Fruit fly (Drosophila melanogaster) whole organism, embryonic: ENCODE data around the gene Gr85a.
A peak's percentile ranks its signal among the peaks of the same experiment; 100 is the strongest.

Experiments used
- Antp ChIP-seq: fragments of 200-800 bp; sonication (Bioruptor generic); optimal IDR thresholded peaks from 3 replicates; lab custom pipeline; 2016; ENCODE audit warnings: missing biosample characterization, missing genetic modification characterization
- Bgb ChIP-seq: fragments of 200-800 bp; sonication (Bioruptor generic); IDR thresholded peaks from 2 replicates; pipeline ENCODE4 v1.3.6; 2022; ENCODE audit warnings: missing biosample characterization, missing genetic modification characterization; ENCODE audit not compliant: partially characterized antibody
- CG12236 ChIP-seq: fragments of 200-800 bp; sonication (Bioruptor generic); optimal IDR thresholded peaks from 2 replicates; lab custom pipeline; 2016; ENCODE audit warnings: missing biosample characterization, missing genetic modification characterization
- CG12299 ChIP-seq: fragments of 200-800 bp; sonication (Bioruptor generic); optimal IDR thresholded peaks from 2 replicates; lab custom pipeline; 2018; ENCODE audit warnings: missing biosample characterization, mild to moderate bottlenecking, missing genetic modification characterization
- CG12769 ChIP-seq: fragments of 200-800 bp; sonication (Bioruptor generic); optimal IDR thresholded peaks from 2 replicates; lab custom pipeline; 2019; ENCODE audit warnings: missing biosample characterization, mild to moderate bottlenecking, missing genetic modification characterization, moderate library complexity
- CG12942 ChIP-seq: fragments of 200-800 bp; sonication (Bioruptor generic); optimal IDR thresholded peaks from 3 replicates; lab custom pipeline; 2016; ENCODE audit warnings: missing biosample characterization, missing genetic modification characterization
- CG17359 ChIP-seq: fragments of 200-800 bp; sonication (Bioruptor generic); optimal IDR thresholded peaks from 3 replicates; lab custom pipeline; 2018; ENCODE audit warnings: missing biosample characterization, mild to moderate bottlenecking, missing genetic modification characterization, moderate library complexity
- CG1792 ChIP-seq: fragments of 200-800 bp; sonication (Bioruptor generic); optimal IDR thresholded peaks from 2 replicates; lab custom pipeline; 2016; ENCODE audit warnings: missing biosample characterization, missing genetic modification characterization
- CG2712 ChIP-seq: fragments of 200-800 bp; optimal IDR thresholded peaks from 3 replicates; lab custom pipeline; 2019; ENCODE audit warnings: missing biosample characterization, mild to moderate bottlenecking, missing genetic modification characterization, moderate library complexity
- CG31224 ChIP-seq: fragments of 200-800 bp; sonication (Bioruptor generic); IDR thresholded peaks from 2 replicates; pipeline ENCODE4 v1.3.6; 2022; ENCODE audit warnings: missing biosample characterization, missing genetic modification characterization
- CG32532 ChIP-seq: fragments of 200-800 bp; sonication (Bioruptor generic); IDR thresholded peaks from 2 replicates; pipeline ENCODE4 v1.3.6; 2022; ENCODE audit warnings: missing biosample characterization, missing genetic modification characterization
- CG34422 ChIP-seq: fragments of 200-800 bp; sonication (Bioruptor generic); IDR thresholded peaks from 3 replicates; pipeline ENCODE4 v1.3.6; 2022; ENCODE audit warnings: missing biosample characterization, missing genetic modification characterization
- CG4424 ChIP-seq: fragments of 200-800 bp; sonication (Bioruptor generic); optimal IDR thresholded peaks from 3 replicates; lab custom pipeline; 2016; ENCODE audit warnings: missing biosample characterization, missing genetic modification characterization
- CG6654 ChIP-seq: fragments of 200-800 bp; sonication (Bioruptor generic); optimal IDR thresholded peaks from 2 replicates; lab custom pipeline; 2017; ENCODE audit warnings: missing biosample characterization, mild to moderate bottlenecking, missing genetic modification characterization
- CG6813 ChIP-seq: fragments of 200-800 bp; sonication (Bioruptor generic); optimal IDR thresholded peaks from 2 replicates; lab custom pipeline; 2017; ENCODE audit warnings: missing biosample characterization, missing genetic modification characterization, mild to moderate bottlenecking, moderate library complexity, missing genetic modification reagents
- CG7372 ChIP-seq: fragments of 200-800 bp; sonication (Bioruptor generic); IDR thresholded peaks from 2 replicates; pipeline ENCODE4 v1.3.6; 2022; ENCODE audit warnings: missing biosample characterization, missing genetic modification characterization
- CHES-1-like ChIP-seq: fragments of 200-800 bp; sonication (Bioruptor generic); optimal IDR thresholded peaks from 2 replicates; lab custom pipeline; 2016; ENCODE audit warnings: missing biosample characterization, missing genetic modification characterization
- CTCF ChIP-seq: fragments of 200-800 bp; sonication (Bioruptor generic); optimal IDR thresholded peaks from 2 replicates; lab custom pipeline; 2017; ENCODE audit warnings: missing biosample characterization, mild to moderate bottlenecking, missing genetic modification characterization, moderate library complexity
- CkIIα-i1 ChIP-seq: fragments of 200-800 bp; sonication (Bioruptor generic); IDR thresholded peaks from 2 replicates; pipeline ENCODE4 v1.3.6; 2022; ENCODE audit warnings: missing biosample characterization, missing genetic modification characterization
- D ChIP-seq, 2 experiments: fragments of 200-800 bp in 1 of 2; fragments of >200 bp in 1 of 2; sonication (Bioruptor generic) in 1 of 2; optimal IDR thresholded peaks; 2 replicates in 1 of 2; 3 replicates in 1 of 2; lab custom pipeline; 2017; ENCODE audit warnings: mild to moderate bottlenecking in 1 of 2, missing biosample characterization in 1 of 2, missing genetic modification characterization in 1 of 2, missing genetic modification reagents in 1 of 2
- E2f1 ChIP-seq: fragments of 200-800 bp; sonication (Bioruptor generic); IDR thresholded peaks from 2 replicates; pipeline ENCODE4 v1.3.6; 2022; ENCODE audit warnings: missing biosample characterization, missing genetic modification characterization
- Hey ChIP-seq: fragments of 200-800 bp; sonication (Bioruptor generic); optimal IDR thresholded peaks from 3 replicates; lab custom pipeline; 2018; ENCODE audit warnings: missing biosample characterization, mild to moderate bottlenecking, missing genetic modification characterization
- Hr3 ChIP-seq: fragments of 200-800 bp; sonication (Bioruptor generic); optimal IDR thresholded peaks from 3 replicates; lab custom pipeline; 2016; ENCODE audit warnings: missing biosample characterization, missing genetic modification characterization
- Hr39 ChIP-seq: fragments of >200 bp; optimal IDR thresholded peaks from 2 replicates; lab custom pipeline; 2017
- Lhr ChIP-seq: fragments of 200-800 bp; sonication (Bioruptor generic); optimal IDR thresholded peaks from 3 replicates; lab custom pipeline; 2017; ENCODE audit warnings: mild to moderate bottlenecking, missing biosample characterization, missing genetic modification reagents, missing genetic modification characterization
- NC2α ChIP-seq: fragments of 200-800 bp; sonication (Bioruptor generic); optimal IDR thresholded peaks from 2 replicates; lab custom pipeline; 2016; ENCODE audit warnings: missing biosample characterization, missing genetic modification characterization
- Neu2 ChIP-seq: fragments of 200-800 bp; sonication (Bioruptor generic); optimal IDR thresholded peaks from 3 replicates; lab custom pipeline; 2016; ENCODE audit warnings: missing biosample characterization, missing genetic modification characterization, borderline replicate concordance
- Poxn ChIP-seq: fragments of 200-800 bp; sonication (Bioruptor generic); IDR thresholded peaks from 2 replicates; pipeline ENCODE4 v1.3.6; 2022; ENCODE audit warnings: missing biosample characterization, missing genetic modification characterization
- Ptx1 ChIP-seq: fragments of 200-800 bp; sonication (Bioruptor generic); IDR thresholded peaks from 2 replicates; pipeline ENCODE4 v1.3.6; 2022; ENCODE audit warnings: missing biosample characterization, missing genetic modification characterization
- Ravus ChIP-seq: fragments of 200-800 bp; sonication (Bioruptor generic); IDR thresholded peaks from 2 replicates; pipeline ENCODE4 v1.3.6; 2022; ENCODE audit warnings: missing biosample characterization, missing genetic modification characterization
- Rfx ChIP-seq: fragments of 200-800 bp; sonication (Bioruptor generic); IDR thresholded peaks from 2 replicates; pipeline ENCODE4 v1.3.6; 2022; ENCODE audit warnings: missing biosample characterization, missing genetic modification characterization
- Sry-δ ChIP-seq: fragments of 200-800 bp; sonication (Bioruptor generic); optimal IDR thresholded peaks from 2 replicates; lab custom pipeline; 2016; ENCODE audit warnings: missing biosample characterization, missing genetic modification characterization
- br ChIP-seq: fragments of >200 bp; optimal IDR thresholded peaks from 2 replicates; lab custom pipeline; 2017
- cg ChIP-seq: fragments of 200-800 bp; sonication (Bioruptor generic); optimal IDR thresholded peaks from 3 replicates; lab custom pipeline; 2019; ENCODE audit warnings: missing biosample characterization, mild to moderate bottlenecking, missing genetic modification characterization, moderate library complexity
- chm ChIP-seq: fragments of 200-800 bp; sonication (Bioruptor generic); IDR thresholded peaks from 2 replicates; pipeline ENCODE4 v1.3.6; 2022; ENCODE audit warnings: missing biosample characterization, missing genetic modification characterization
- dimm ChIP-seq: fragments of 200-800 bp; sonication (Bioruptor generic); IDR thresholded peaks from 2 replicates; pipeline ENCODE4 v1.3.6; 2022; ENCODE audit warnings: missing biosample characterization, missing genetic modification characterization
- dm ChIP-seq: fragments of 200-800 bp; sonication (Bioruptor generic); optimal IDR thresholded peaks from 3 replicates; lab custom pipeline; 2016; ENCODE audit warnings: missing biosample characterization, missing genetic modification characterization
- esg ChIP-seq: fragments of 200-800 bp; sonication (Bioruptor generic); conservative IDR thresholded peaks from 2 replicates; pipeline ENCODE4 v1.3.6; 2022; ENCODE audit warnings: missing biosample characterization, missing genetic modification characterization
- exex ChIP-seq: fragments of 200-800 bp; sonication (Bioruptor generic); optimal IDR thresholded peaks from 4 replicates; lab custom pipeline; 2018; ENCODE audit warnings: missing biosample characterization, mild to moderate bottlenecking, missing genetic modification characterization, moderate library complexity
- gce ChIP-seq: fragments of 200-800 bp; sonication (Bioruptor generic); IDR thresholded peaks from 3 replicates; pipeline ENCODE4 v1.3.6; 2022; ENCODE audit warnings: missing biosample characterization, missing genetic modification characterization
- grn ChIP-seq: fragments of 200-800 bp; sonication (Bioruptor generic); optimal IDR thresholded peaks from 3 replicates; lab custom pipeline; 2017; ENCODE audit warnings: missing biosample characterization, missing genetic modification characterization
- gsb-n ChIP-seq: fragments of 200-800 bp; sonication (Bioruptor generic); optimal IDR thresholded peaks from 3 replicates; lab custom pipeline; 2018; ENCODE audit warnings: missing biosample characterization, mild to moderate bottlenecking, missing genetic modification characterization
- gt ChIP-seq: fragments of 200-800 bp; sonication (Bioruptor generic); IDR thresholded peaks from 2 replicates; pipeline ENCODE4 v1.3.6; 2022; ENCODE audit warnings: missing biosample characterization, missing genetic modification characterization
- lbe ChIP-seq: fragments of 200-800 bp; sonication (Bioruptor generic); optimal IDR thresholded peaks from 2 replicates; lab custom pipeline; 2016; ENCODE audit warnings: missing biosample characterization, mild to moderate bottlenecking, missing genetic modification characterization
- nerfin-2 ChIP-seq: fragments of 200-800 bp; sonication (Bioruptor generic); IDR thresholded peaks from 2 replicates; pipeline ENCODE4 v1.3.6; 2022; ENCODE audit warnings: missing biosample characterization, missing genetic modification characterization; ENCODE audit not compliant: partially characterized antibody
- odd ChIP-seq: fragments of 200-800 bp; sonication (Bioruptor generic); optimal IDR thresholded peaks from 2 replicates; lab custom pipeline; 2017; ENCODE audit warnings: missing biosample characterization, mild to moderate bottlenecking, missing genetic modification characterization
- org-1 ChIP-seq: fragments of 200-800 bp; sonication (Bioruptor generic); optimal IDR thresholded peaks from 2 replicates; lab custom pipeline; 2017; ENCODE audit warnings: missing biosample characterization, missing genetic modification characterization
- p53 ChIP-seq: fragments of 200-800 bp; sonication (Bioruptor generic); optimal IDR thresholded peaks from 2 replicates; lab custom pipeline; 2016; ENCODE audit warnings: missing biosample characterization, missing genetic modification characterization
- repo ChIP-seq: fragments of 200-800 bp; sonication (Bioruptor generic); optimal IDR thresholded peaks from 2 replicates; lab custom pipeline; 2016; ENCODE audit warnings: missing biosample characterization, missing genetic modification characterization
- sim ChIP-seq: fragments of 200-800 bp; sonication (Bioruptor generic); IDR thresholded peaks from 2 replicates; pipeline ENCODE4 v1.3.6; 2022; ENCODE audit warnings: missing biosample characterization, missing genetic modification characterization
- sisA ChIP-seq: fragments of 200-800 bp; sonication (Bioruptor generic); IDR thresholded peaks from 2 replicates; pipeline ENCODE4 v1.3.6; 2022; ENCODE audit warnings: missing biosample characterization, missing genetic modification characterization
- zfh1 ChIP-seq: fragments of 200-800 bp; sonication (Bioruptor generic); IDR thresholded peaks from 3 replicates; pipeline ENCODE4 v1.3.6; 2022; ENCODE audit warnings: missing biosample characterization, missing genetic modification characterization

The Gr85a gene

dm6 chr3R:10042664-10043372 lies 46.2 kb upstream of the Gr85a start, which contains the start of the genes Mical and CG3909 (continued):
- TF ChIP-seq p53 (GFP tag; lab: Kevin White, UChicago) = no peak
- peak; percentile 46 for TF ChIP-seq Bgb
- peak; percentile 92 for TF ChIP-seq CG34422 (GFP tag; lab: Robert Waterston, UW)
- peak; percentile 93 for TF ChIP-seq Ptx1 (GFP tag; lab: Robert Waterston, UW)
- no peak for TF ChIP-seq CG6654
- peak; percentile 85 for TF ChIP-seq chm
- TF ChIP-seq CG1792 = no peak
- TF ChIP-seq gsb-n (tag; lab: Kevin White, UChicago) = peak; percentile 92
- peak; percentile 80 for TF ChIP-seq sisA
- peak; percentile 85 for TF ChIP-seq CG12942 (GFP tag; lab: Kevin White, UChicago)
- TF ChIP-seq D (optimal IDR thresholded peaks at IDR 0.05; lab: Kevin White, UChicago) = no peak
- peak; percentile 59 for TF ChIP-seq D (GFP tag; optimal IDR thresholded peaks at IDR 0.05; lab: Kevin White, UChicago)
- TF ChIP-seq Antp (GFP tag; lab: Kevin White, UChicago) = peak; percentile 31
- TF ChIP-seq gce (GFP tag; lab: Robert Waterston, UW) = peak; percentile 80
- peak; percentile 61 for TF ChIP-seq gt
- TF ChIP-seq Ravus = peak; percentile 46
- peak; percentile 95 for TF ChIP-seq Rfx (GFP tag; lab: Robert Waterston, UW)
- TF ChIP-seq CG12236 = no peak
- TF ChIP-seq org-1 (GFP tag; lab: Kevin White, UChicago) = peak; percentile 16
- TF ChIP-seq CG32532 (GFP tag; lab: Robert Waterston, UW) = peak; percentile 96
- TF ChIP-seq CG2712 (tag; lab: Kevin White, UChicago) = peak; percentile 93
- TF ChIP-seq CG7372 (GFP tag; lab: Robert Waterston, UW) = peak; percentile 89
- no peak for TF ChIP-seq repo (GFP tag; lab: Kevin White, UChicago)
- peak; percentile 28 for TF ChIP-seq odd (GFP tag; lab: Kevin White, UChicago)
- TF ChIP-seq CTCF (GFP tag; lab: Kevin White, UChicago) = peak; percentile 33
- peak; percentile 89 for TF ChIP-seq zfh1 (GFP tag; lab: Robert Waterston, UW)
- no peak for TF ChIP-seq CkIIα-i1
- TF ChIP-seq cg (GFP tag; lab: Kevin White, UChicago) = peak; percentile 52
- peak; percentile 29 for TF ChIP-seq Sry-δ
- no peak for TF ChIP-seq br (lab: Kevin White, UChicago)
- TF ChIP-seq sim (GFP tag; lab: Robert Waterston, UW) = no peak
- TF ChIP-seq lbe (GFP tag; lab: Kevin White, UChicago) = peak; percentile 14
- no peak for TF ChIP-seq Neu2 (GFP tag; lab: Kevin White, UChicago)
- TF ChIP-seq CG12769 (tag; lab: Kevin White, UChicago) = no peak
- peak; percentile 88 for TF ChIP-seq CG17359 (tag; lab: Kevin White, UChicago)
- no peak for TF ChIP-seq Hey
- peak; percentile 72 for TF ChIP-seq CG4424 (GFP tag; lab: Kevin White, UChicago)
- peak; percentile 76 for TF ChIP-seq exex (tag; lab: Kevin White, UChicago)
- TF ChIP-seq dimm (GFP tag; lab: Robert Waterston, UW) = peak; percentile 77
- no peak for TF ChIP-seq Hr39 (lab: Kevin White, UChicago)
- TF ChIP-seq Hr3 (GFP tag; lab: Kevin White, UChicago) = peak; percentile 84
- TF ChIP-seq Poxn = no peak
- peak; percentile 93 for TF ChIP-seq E2f1 (GFP tag; lab: Robert Waterston, UW)
- TF ChIP-seq CHES-1-like (GFP tag; lab: Kevin White, UChicago) = peak; percentile 52
- TF ChIP-seq CG31224 = peak; percentile 77
- TF ChIP-seq Lhr (GFP tag; lab: Kevin White, UChicago) = peak; percentile 41
- peak; percentile 86 for TF ChIP-seq esg (GFP tag; lab: Robert Waterston, UW)
- TF ChIP-seq CG12299 (tag; lab: Kevin White, UChicago) = peak; percentile 69
- TF ChIP-seq CG6813 = peak; percentile 40
- TF ChIP-seq nerfin-2 (GFP tag; lab: Robert Waterston, UW) = peak; percentile 84
- TF ChIP-seq dm (GFP tag; lab: Kevin White, UChicago) = no peak
- no peak for TF ChIP-seq grn (GFP tag; lab: Kevin White, UChicago)
- TF ChIP-seq NC2α (GFP tag; lab: Kevin White, UChicago) = no peak
